Fruit fly (Drosophila melanogaster): ENCODE data around the gene twy.

twy gene

dm6 chr3L:11772608-11773017, 20.5 kb downstream of the twy start:
- peak; percentile 1 for TF ChIP-seq h (GFP tag; optimal IDR thresholded peaks at IDR 0.05)
- TF ChIP-seq Dif (GFP tag; optimal IDR thresholded peaks at IDR 0.05; ENCODE audit: partially characterized antibody): peak; percentile 29
- peak; percentile 34 for TF ChIP-seq Vsx2 (GFP tag; optimal IDR thresholded peaks at IDR 0.05; ENCODE audit: partially characterized antibody)
- TF ChIP-seq sage (GFP tag; optimal IDR thresholded peaks at IDR 0.05): no peak
- TF ChIP-seq dl (GFP tag; optimal IDR thresholded peaks at IDR 0.05; ENCODE audit: insufficient read depth in 1 of 2, partially characterized antibody in 2 of 2): peak in 1 of 2 experiments; percentile 8
- no peak for TF ChIP-seq Dfd (GFP tag; optimal IDR thresholded peaks at IDR 0.05)

dm6 chr3L:11772057-11772456, 21.0 kb downstream of the twy start, which contains the start of gene Muc68D:
Gene Muc68D (minus strand): TSS chr3L:11772157.
- TF ChIP-seq foxo (GFP tag; optimal IDR thresholded peaks at IDR 0.05) (no peak), rgr (GFP tag; optimal IDR thresholded peaks at IDR 0.05) (no peak), brk (GFP tag; optimal IDR thresholded peaks at IDR 0.05) (no peak), dmrt93B (GFP tag; optimal IDR thresholded peaks at IDR 0.05) (no peak), Myc (optimal IDR thresholded peaks at IDR 0.05) (no peak), usp (GFP tag; optimal IDR thresholded peaks at IDR 0.05) (no peak), pan (optimal IDR thresholded peaks at IDR 0.05) (no peak)

- TF ChIP-seq Vsx2 (GFP tag; optimal IDR thresholded peaks at IDR 0.05; ENCODE audit: partially characterized antibody) (no peak), jim (GFP tag; optimal IDR thresholded peaks at IDR 0.05) (no peak), Hr78 (GFP tag; optimal IDR thresholded peaks at IDR 0.05) (no peak), foxo (GFP tag; optimal IDR thresholded peaks at IDR 0.05) (no peak), Hnf4 (GFP tag; optimal IDR thresholded peaks at IDR 0.05) (no peak), lola (GFP tag; optimal IDR thresholded peaks at IDR 0.05) (no peak), Mio (GFP tag; optimal IDR thresholded peaks at IDR 0.05) (no peak), OdsH (GFP tag; optimal IDR thresholded peaks at IDR 0.05) (no peak), Abd-B (GFP tag; optimal IDR thresholded peaks at IDR 0.05) (no peak), sage (GFP tag; optimal IDR thresholded peaks at IDR 0.05) (no peak), Jra (GFP tag; optimal IDR thresholded peaks at IDR 0.05) (no peak), fru (GFP tag; optimal IDR thresholded peaks at IDR 0.05) (no peak), HLH106 (tag; optimal IDR thresholded peaks at IDR 0.05) (no peak)
These were observed 26.5 kb downstream of the twy start for dm6 chr3L:11766563-11766962.

- TF ChIP-seq dl (GFP tag; optimal IDR thresholded peaks at IDR 0.05; ENCODE audit: insufficient read depth in 1 of 2, partially characterized antibody in 2 of 2): no peak
- no peak for TF ChIP-seq CrebA (GFP tag; optimal IDR thresholded peaks at IDR 0.05; ENCODE audit: borderline replicate concordance)
- no peak for TF ChIP-seq Dif (GFP tag; optimal IDR thresholded peaks at IDR 0.05; ENCODE audit: partially characterized antibody)
- TF ChIP-seq Sp1 (GFP tag; optimal IDR thresholded peaks at IDR 0.05): no peak
- TF ChIP-seq Jra (GFP tag; optimal IDR thresholded peaks at IDR 0.05): no peak
- no peak for TF ChIP-seq Hr83 (GFP tag; optimal IDR thresholded peaks at IDR 0.05; ENCODE audit: poor library complexity, severe bottlenecking)
These were observed 27.3 kb downstream of the twy start, which contains the start of gene loaf for dm6 chr3L:11765695-11766232. Gene loaf (minus strand): TSS chr3L:11766182.

dm6 chr3L:11764930-11765329, 28.2 kb downstream of the twy start:
- no peak for TF ChIP-seq CG9705 (GFP tag; optimal IDR thresholded peaks at IDR 0.05)
- TF ChIP-seq Dfd (GFP tag; optimal IDR thresholded peaks at IDR 0.05): peak; percentile 74

- TF ChIP-seq Mio (GFP tag; optimal IDR thresholded peaks at IDR 0.05) (no peak), Abd-B (GFP tag; optimal IDR thresholded peaks at IDR 0.05) (no peak), N (GFP tag; optimal IDR thresholded peaks at IDR 0.05) (no peak), dl (GFP tag; optimal IDR thresholded peaks at IDR 0.05; ENCODE audit: insufficient read depth in 1 of 2, partially characterized antibody in 2 of 2) (no peak), jim (GFP tag; optimal IDR thresholded peaks at IDR 0.05) (no peak), HLH106 (tag; optimal IDR thresholded peaks at IDR 0.05) (no peak), sv (GFP tag; optimal IDR thresholded peaks at IDR 0.05) (no peak), dsf (GFP tag; optimal IDR thresholded peaks at IDR 0.05; ENCODE audit: borderline replicate concordance) (no peak), pan (optimal IDR thresholded peaks at IDR 0.05) (no peak), fru (GFP tag; optimal IDR thresholded peaks at IDR 0.05) (no peak), sage (GFP tag; optimal IDR thresholded peaks at IDR 0.05) (no peak), CG9705 (GFP tag; optimal IDR thresholded peaks at IDR 0.05) (no peak), woc (GFP tag; optimal IDR thresholded peaks at IDR 0.05) (no peak), tai (GFP tag; optimal IDR thresholded peaks at IDR 0.05) (no peak), Hr83 (GFP tag; optimal IDR thresholded peaks at IDR 0.05; ENCODE audit: poor library complexity, severe bottlenecking) (no peak), psq (GFP tag; optimal IDR thresholded peaks at IDR 0.05) (no peak), Hnf4 (GFP tag; optimal IDR thresholded peaks at IDR 0.05) (no peak), brk (GFP tag; optimal IDR thresholded peaks at IDR 0.05) (no peak)
These were observed 42.1 kb downstream of the twy start, which contains the start of gene Gr68a for dm6 chr3L:11751005-11751404. Gene Gr68a (plus strand): TSS chr3L:11751305.

Data from whole organism, wandering third instar larva.